Fruit fly (Drosophila melanogaster): ENCODE measurements around the gene CG13795.
A peak's percentile ranks its signal among the peaks of the same experiment; 100 is the strongest.
"Not testable (repeated sequence)": the region's sequence is repeated elsewhere in the genome, so short reads cannot be mapped to it uniquely, and the experiment has no call there.

The CG13795 gene

dm6 chr2L:7738709-7739108, 12.6 kb upstream of the CG13795 start, which contains the start of gene CG31904:
CG31904 (minus strand) TSS chr2L:7738809.
- TF ChIP-seq CG8478, pan, Dll (optimal IDR thresholded peaks at IDR 0.05): not testable (repeated sequence)

- not testable (repeated sequence) for TF ChIP-seq CG8478 (optimal IDR thresholded peaks at IDR 0.05); psq (optimal IDR thresholded peaks at IDR 0.05); usp (GFP tag; optimal IDR thresholded peaks at IDR 0.05)
Measured at dm6 chr2L:7732570-7732969, 6.5 kb upstream of the CG13795 start, which contains the start of gene CG13796. CG13796 (minus strand) TSS chr2L:7732670.

dm6 chr2L:7722723-7723122, 3.4 kb downstream of the CG13795 start, which contains the start of gene CG13794:
CG13794 (minus strand) TSS chr2L:7722823.
- TF ChIP-seq Dll (optimal IDR thresholded peaks at IDR 0.05), result no peak
- no peak for TF ChIP-seq psq (optimal IDR thresholded peaks at IDR 0.05)
- no peak for TF ChIP-seq CG8478 (optimal IDR thresholded peaks at IDR 0.05)
- no peak for TF ChIP-seq EcR (GFP tag; optimal IDR thresholded peaks at IDR 0.05)
- no peak for TF ChIP-seq usp (GFP tag; optimal IDR thresholded peaks at IDR 0.05)
- no peak for TF ChIP-seq pan (optimal IDR thresholded peaks at IDR 0.05)

- TF ChIP-seq usp (GFP tag; optimal IDR thresholded peaks at IDR 0.05) (no peak), Dll (optimal IDR thresholded peaks at IDR 0.05) (no peak), pan (optimal IDR thresholded peaks at IDR 0.05) (no peak), EcR (GFP tag; optimal IDR thresholded peaks at IDR 0.05) (no peak), psq (optimal IDR thresholded peaks at IDR 0.05) (no peak), CG8478 (optimal IDR thresholded peaks at IDR 0.05) (no peak)
Measured at dm6 chr2L:7722102-7722501, 4.0 kb downstream of the CG13795 start.

dm6 chr2L:7719387-7719786, 6.7 kb downstream of the CG13795 start, which contains the start of gene CG13793:
CG13793 (minus strand) TSS chr2L:7719487.
- TF ChIP-seq psq (optimal IDR thresholded peaks at IDR 0.05), result no peak
- no peak for TF ChIP-seq usp (GFP tag; optimal IDR thresholded peaks at IDR 0.05)
- TF ChIP-seq Dll (optimal IDR thresholded peaks at IDR 0.05), result no peak
- no peak for TF ChIP-seq pan (optimal IDR thresholded peaks at IDR 0.05)
- no peak for TF ChIP-seq EcR (GFP tag; optimal IDR thresholded peaks at IDR 0.05)
- no peak for TF ChIP-seq CG8478 (optimal IDR thresholded peaks at IDR 0.05)

- no peak for TF ChIP-seq pan (optimal IDR thresholded peaks at IDR 0.05)
- TF ChIP-seq Dll (optimal IDR thresholded peaks at IDR 0.05), result no peak
- no peak for TF ChIP-seq CG8478 (optimal IDR thresholded peaks at IDR 0.05)
- TF ChIP-seq usp (GFP tag; optimal IDR thresholded peaks at IDR 0.05), result no peak
- TF ChIP-seq psq (optimal IDR thresholded peaks at IDR 0.05), result no peak
- TF ChIP-seq EcR (GFP tag; optimal IDR thresholded peaks at IDR 0.05), result no peak
Measured at dm6 chr2L:7716545-7716944, 9.6 kb downstream of the CG13795 start, which contains the start of gene CG33296. CG33296 (minus strand) TSS chr2L:7716645.

dm6 chr2L:7711034-7711685, 14.9 kb downstream of the CG13795 start:
- TF ChIP-seq psq (optimal IDR thresholded peaks at IDR 0.05) (no peak), CG8478 (optimal IDR thresholded peaks at IDR 0.05) (no peak), usp (GFP tag; optimal IDR thresholded peaks at IDR 0.05) (no peak), Dll (optimal IDR thresholded peaks at IDR 0.05) (no peak), EcR (GFP tag; optimal IDR thresholded peaks at IDR 0.05) (no peak), pan (optimal IDR thresholded peaks at IDR 0.05) (no peak)

- no peak for TF ChIP-seq Dll (optimal IDR thresholded peaks at IDR 0.05)
- TF ChIP-seq CG8478 (optimal IDR thresholded peaks at IDR 0.05), result no peak
- no peak for TF ChIP-seq usp (GFP tag; optimal IDR thresholded peaks at IDR 0.05)
- no peak for TF ChIP-seq psq (optimal IDR thresholded peaks at IDR 0.05)
- TF ChIP-seq pan (optimal IDR thresholded peaks at IDR 0.05), result no peak
- no peak for TF ChIP-seq EcR (GFP tag; optimal IDR thresholded peaks at IDR 0.05)
Measured at dm6 chr2L:7710580-7710979, 15.5 kb downstream of the CG13795 start, which contains the start of gene Ntl. Ntl (plus strand) TSS chr2L:7710880.

- TF ChIP-seq EcR (GFP tag; optimal IDR thresholded peaks at IDR 0.05) (no peak), Dll (optimal IDR thresholded peaks at IDR 0.05) (no peak), pan (optimal IDR thresholded peaks at IDR 0.05) (no peak), psq (optimal IDR thresholded peaks at IDR 0.05) (no peak), CG8478 (optimal IDR thresholded peaks at IDR 0.05) (no peak), usp (GFP tag; optimal IDR thresholded peaks at IDR 0.05) (no peak)
Measured at dm6 chr2L:7703534-7703933, 22.6 kb downstream of the CG13795 start.

dm6 chr2L:7702383-7703188, 23.5 kb downstream of the CG13795 start, which contains the start of gene Tep3:
Tep3 (plus strand) TSS chr2L:7702805.
- TF ChIP-seq CG8478 (optimal IDR thresholded peaks at IDR 0.05), result peak; percentile 3
- no peak for TF ChIP-seq Dll (optimal IDR thresholded peaks at IDR 0.05)
- TF ChIP-seq usp (GFP tag; optimal IDR thresholded peaks at IDR 0.05), result no peak

- TF ChIP-seq EcR (GFP tag; optimal IDR thresholded peaks at IDR 0.05) (no peak), Dll (optimal IDR thresholded peaks at IDR 0.05) (no peak)
Measured at dm6 chr2L:7701417-7701816, 24.7 kb downstream of the CG13795 start, which contains the start of gene Tep2. Tep2 (minus strand) TSS chr2L:7701601.

- TF ChIP-seq psq (optimal IDR thresholded peaks at IDR 0.05) (no peak), EcR (GFP tag; optimal IDR thresholded peaks at IDR 0.05) (no peak), usp (GFP tag; optimal IDR thresholded peaks at IDR 0.05) (no peak), CG8478 (optimal IDR thresholded peaks at IDR 0.05) (no peak), pan (optimal IDR thresholded peaks at IDR 0.05) (no peak), Dll (optimal IDR thresholded peaks at IDR 0.05) (no peak)
Measured at dm6 chr2L:7692583-7693080, 33.5 kb downstream of the CG13795 start, which contains the start of the genes CG7025 and CG43235. CG7025 (minus strand) TSS chr2L:7692683. CG43235 (plus strand) TSS chr2L:7693030.
